Worm (Caenorhabditis elegans) whole organism, late embryonic: Measurements from ENCODE around the gene acdh-7.

Experiments used
- ama-1 ChIP-seq: fragments of 150-350 bp; optimal IDR thresholded peaks from 2 replicates; lab custom pipeline; 2014
- dve-1 ChIP-seq: sonication (generic microtip); optimal IDR thresholded peaks from 2 replicates; lab custom pipeline; 2017; ENCODE audit warnings: antibody characterized with exemption, mild to moderate bottlenecking, missing genetic modification characterization, missing compliant biosample characterization
- eyg-1 ChIP-seq: sonication (generic microtip); optimal IDR thresholded peaks from 2 replicates; lab custom pipeline; 2016; ENCODE audit warnings: missing genotype, missing genetic modification characterization, missing compliant biosample characterization
- pha-4 ChIP-seq: fragments of 150-350 bp; optimal IDR thresholded peaks from 2 replicates; lab custom pipeline; 2018; ENCODE audit warnings: missing biosample characterization, missing genetic modification reagents, missing genetic modification characterization
- zip-5 ChIP-seq: sonication (generic microtip); optimal IDR thresholded peaks from 2 replicates; lab custom pipeline; 2016; ENCODE audit warnings: missing genetic modification characterization, missing compliant biosample characterization

ce11 chrX:17227376-17227775 lies 10.5 kb upstream of the acdh-7 start:
- TF ChIP-seq zip-5 (tag; lab: Kevin White, UChicago) (no peak), ama-1 (lab: Kevin White, UChicago) (no peak), eyg-1 (tag; lab: Kevin White, UChicago) (no peak), dve-1 (tag; lab: Kevin White, UChicago) (no peak), pha-4 (tag; lab: Kevin White, UChicago) (no peak)
